Worm (Caenorhabditis elegans): ENCODE results near the gene lin-54.

- no peak for TF ChIP-seq hmbx-1 (tag; optimal IDR thresholded peaks at IDR 0.05)
- no peak for TF ChIP-seq ama-1 (optimal IDR thresholded peaks at IDR 0.05)
- no peak for TF ChIP-seq tbx-37 (GFP tag; conservative IDR thresholded peaks at IDR 0.05)
- TF ChIP-seq tbx-11 (GFP tag; IDR thresholded peaks at IDR 0.05): no peak
- no peak for TF ChIP-seq aly-1 (tag; optimal IDR thresholded peaks at IDR 0.05)
- TF ChIP-seq tra-4 (tag; optimal IDR thresholded peaks at IDR 0.05): no peak
- TF ChIP-seq flt-1 (GFP tag; IDR thresholded peaks at IDR 0.05): no peak
Measured at ce11 chrIV:13231393-13231792, 9.5 kb upstream of the lin-54 start.

Data from whole organism, early embryonic.